Fruit fly (Drosophila melanogaster): ENCODE results near the gene Scgalpha.

The Scgalpha gene

DNA sequence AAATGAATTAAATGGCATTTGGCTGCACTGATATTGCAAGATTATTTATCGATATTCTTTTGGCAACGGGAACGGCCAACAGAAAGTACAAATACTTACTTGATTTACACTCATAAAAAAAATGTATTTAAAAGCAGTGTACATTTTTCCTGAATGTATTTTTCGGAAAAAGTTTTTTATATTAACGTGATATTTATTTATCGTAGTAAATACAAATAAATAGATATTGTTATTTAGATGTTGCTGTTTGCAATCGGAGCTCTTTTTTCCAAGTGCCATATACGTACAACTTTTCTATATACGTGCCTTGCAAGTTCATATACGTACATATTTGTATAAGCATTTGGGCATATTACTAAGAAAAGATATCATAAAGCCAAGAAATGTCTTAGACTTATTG is 48.1 kb downstream of the Scgalpha start:
- no peak for TF ChIP-seq Pif1B (GFP tag; optimal IDR thresholded peaks at IDR 0.05)
- TF ChIP-seq CG13204 (GFP tag; optimal IDR thresholded peaks at IDR 0.05) = no peak
- TF ChIP-seq CG8301 (tag; optimal IDR thresholded peaks at IDR 0.05) = no peak
- TF ChIP-seq CG32121 (GFP tag; IDR thresholded peaks at IDR 0.05) = no peak
- no peak for TF ChIP-seq CG12605 (GFP tag; IDR thresholded peaks at IDR 0.05)
- TF ChIP-seq CG15710 (tag; optimal IDR thresholded peaks at IDR 0.05) = no peak
- no peak for TF ChIP-seq CG14655 (GFP tag; optimal IDR thresholded peaks at IDR 0.05)
- no peak for TF ChIP-seq Ets98B (GFP tag; IDR thresholded peaks at IDR 0.05)
- TF ChIP-seq rn (GFP tag; IDR thresholded peaks at IDR 0.05) = no peak
- no peak for TF ChIP-seq gl (tag; optimal IDR thresholded peaks at IDR 0.05)
- no peak for TF ChIP-seq Snoo (tag; optimal IDR thresholded peaks at IDR 0.05)
- TF ChIP-seq fd96Ca (GFP tag; IDR thresholded peaks at IDR 0.05) = no peak
- TF ChIP-seq CG10348 (GFP tag; IDR thresholded peaks at IDR 0.05) = no peak
- no peak for TF ChIP-seq EcR (GFP tag; optimal IDR thresholded peaks at IDR 0.05)

dm6 chr2L:8351864-8352263 is 48.6 kb downstream of the Scgalpha start, which contains the start of gene Mur29B:
Gene Mur29B (plus strand): TSS chr2L:8352187.
- TF ChIP-seq CG10348 (GFP tag; IDR thresholded peaks at IDR 0.05) = no peak
- no peak for TF ChIP-seq CG34367 (tag; optimal IDR thresholded peaks at IDR 0.05)

All from whole organism, pupa.